Worm (Caenorhabditis elegans): Measurements from ENCODE around the gene R08A2.5.
A peak's percentile ranks its signal among the peaks of the same experiment; 100 is the strongest.

Gene R08A2.5

ce11 chrV:14741233-14741632 lies 28.8 kb downstream of the R08A2.5 start, which contains the start of gene Y50E8A.6:
Gene Y50E8A.6 (minus strand): TSS chrV:14741333.
- TF ChIP-seq nhr-80 (tag; optimal IDR thresholded peaks at IDR 0.05) (no peak), tlf-1 (GFP tag; optimal IDR thresholded peaks at IDR 0.05) (no peak), F49E8.2 (tag; optimal IDR thresholded peaks at IDR 0.05; ENCODE audit: insufficient read depth) (no peak), F52B5.7 (tag; optimal IDR thresholded peaks at IDR 0.05) (no peak), ztf-28 (GFP tag; IDR thresholded peaks at IDR 0.05) (no peak), cebp-1 (GFP tag; IDR thresholded peaks at IDR 0.05) (no peak), cebp-1 (tag; optimal IDR thresholded peaks at IDR 0.05) (no peak), Y56A3A.18 (GFP tag; IDR thresholded peaks at IDR 0.05) (no peak), egl-18 (GFP tag; IDR thresholded peaks at IDR 0.05) (no peak), die-1 (tag; optimal IDR thresholded peaks at IDR 0.05) (no peak), Y95B8A.8 (GFP tag; IDR thresholded peaks at IDR 0.05) (no peak), madf-8 (GFP tag; conservative IDR thresholded peaks at IDR 0.05) (no peak)

ce11 chrV:14742898-14743297 lies 30.5 kb downstream of the R08A2.5 start:
- peak; percentile 78; the same call in 1 of the 2 replicates for TF ChIP-seq egrh-3 (GFP tag; IDR thresholded peaks at IDR 0.05)

ce11 chrV:14743438-14743837 lies 31.0 kb downstream of the R08A2.5 start:
- peak; percentile 74; the same call in 1 of the 2 replicates for TF ChIP-seq egrh-3 (GFP tag; IDR thresholded peaks at IDR 0.05)

- TF ChIP-seq hrde-1 (tag; optimal IDR thresholded peaks at IDR 0.05; ENCODE audit: borderline replicate concordance) (no peak), lin-26 (GFP tag; IDR thresholded peaks at IDR 0.05) (0 out of 2 replicates have a peak, but pooled peaks have one; percentile 14), egrh-3 (GFP tag; IDR thresholded peaks at IDR 0.05) (peak; percentile 69), zfh-2 (GFP tag; conservative IDR thresholded peaks at IDR 0.05) (peak; percentile 85)
These were observed 32.4 kb downstream of the R08A2.5 start for ce11 chrV:14744824-14745223.

- no peak for TF ChIP-seq hsf-1 (GFP tag; IDR thresholded peaks at IDR 0.05)
- TF ChIP-seq egrh-3 (GFP tag; IDR thresholded peaks at IDR 0.05), result peak; percentile 70; the same call in 1 of the 2 replicates
- peak; percentile 79; the same call in 1 of the 2 replicates for TF ChIP-seq zfh-2 (GFP tag; conservative IDR thresholded peaks at IDR 0.05)
- no peak for TF ChIP-seq ztf-18 (tag; optimal IDR thresholded peaks at IDR 0.05)
These were observed 34.6 kb downstream of the R08A2.5 start for ce11 chrV:14746975-14747374.

- no peak for TF ChIP-seq F23B12.7 (tag; optimal IDR thresholded peaks at IDR 0.05; ENCODE audit: insufficient read depth)
- TF ChIP-seq bed-2 (GFP tag; IDR thresholded peaks at IDR 0.05), result no peak
- TF ChIP-seq B0019.2 (GFP tag; conservative IDR thresholded peaks at IDR 0.05), result no peak
- TF ChIP-seq F22D6.2 (tag; optimal IDR thresholded peaks at IDR 0.05), result no peak
- no peak for TF ChIP-seq madf-3 (GFP tag; IDR thresholded peaks at IDR 0.05)
- TF ChIP-seq F33H1.4 (GFP tag; IDR thresholded peaks at IDR 0.05), result no peak
- TF ChIP-seq T26A5.8 (tag; optimal IDR thresholded peaks at IDR 0.05), result no peak
- TF ChIP-seq tlf-1 (GFP tag; optimal IDR thresholded peaks at IDR 0.05), result no peak
- TF ChIP-seq die-1 (tag; optimal IDR thresholded peaks at IDR 0.05), result no peak
- TF ChIP-seq hrde-1 (tag; optimal IDR thresholded peaks at IDR 0.05; ENCODE audit: borderline replicate concordance), result no peak
- TF ChIP-seq T07F8.4 (tag; optimal IDR thresholded peaks at IDR 0.05), result no peak
- no peak for TF ChIP-seq unc-130 (GFP tag; optimal IDR thresholded peaks at IDR 0.05)
These were observed 36.3 kb downstream of the R08A2.5 start, which contains the start of the genes lipl-8 and Y50E8A.22 for ce11 chrV:14748608-14749137. Gene lipl-8 (minus strand): TSS chrV:14748708. Gene Y50E8A.22 (minus strand): TSS chrV:14749087.

- TF ChIP-seq egrh-3 (GFP tag; IDR thresholded peaks at IDR 0.05), result peak; percentile 17; the same call in 1 of the 2 replicates
These were observed 37.9 kb downstream of the R08A2.5 start, which contains the start of gene nspa-10 for ce11 chrV:14750357-14750756. Gene nspa-10 (minus strand): TSS chrV:14750457.

Measured in whole organism, young adult.